Worm (Caenorhabditis elegans): ENCODE data around the gene pcyt-2.2.

The pcyt-2.2 gene

ce11 chrX:7883994-7884393, at the start of gene pcyt-2.2:
Gene pcyt-2.2, plus strand, starts transcription at chrX:7884294.
- no peak for TF ChIP-seq ceh-48 (tag; optimal IDR thresholded peaks at IDR 0.05)
- no peak for TF ChIP-seq ceh-22 (tag; optimal IDR thresholded peaks at IDR 0.05)
- TF ChIP-seq hlh-15 (tag; optimal IDR thresholded peaks at IDR 0.05), result no peak
- TF ChIP-seq nfya-1 (tag; optimal IDR thresholded peaks at IDR 0.05), result no peak
- no peak for TF ChIP-seq ceh-9 (tag; optimal IDR thresholded peaks at IDR 0.05)
- TF ChIP-seq pax-1 (tag; optimal IDR thresholded peaks at IDR 0.05), result no peak
- no peak for TF ChIP-seq nhr-232 (tag; optimal IDR thresholded peaks at IDR 0.05)
- TF ChIP-seq sdc-2 (tag; optimal IDR thresholded peaks at IDR 0.05), result no peak
- TF ChIP-seq syd-9 (tag; optimal IDR thresholded peaks at IDR 0.05), result no peak
- no peak for TF ChIP-seq C08G9.2 (tag; optimal IDR thresholded peaks at IDR 0.05)
- TF ChIP-seq mec-3 (tag; optimal IDR thresholded peaks at IDR 0.05; ENCODE audit: borderline replicate concordance), result no peak
- no peak for TF ChIP-seq nhr-11 (tag; optimal IDR thresholded peaks at IDR 0.05)
- TF ChIP-seq sox-2 (GFP tag; IDR thresholded peaks at IDR 0.05), result no peak
- no peak for TF ChIP-seq pqm-1 (tag; optimal IDR thresholded peaks at IDR 0.05)
- TF ChIP-seq hlh-30 (tag; optimal IDR thresholded peaks at IDR 0.05; ENCODE audit: insufficient read depth), result no peak

ce11 chrX:7838582-7838981, 45.5 kb upstream of the pcyt-2.2 start, which contains the start of gene nlp-101:
Gene nlp-101, plus strand, starts transcription at chrX:7838882.
- TF ChIP-seq ceh-22 (tag; optimal IDR thresholded peaks at IDR 0.05) (no peak), Y22D7AL.16 (tag; optimal IDR thresholded peaks at IDR 0.05) (no peak), ahr-1 (tag; optimal IDR thresholded peaks at IDR 0.05) (no peak), odd-2 (tag; optimal IDR thresholded peaks at IDR 0.05) (no peak), ceh-31 (tag; optimal IDR thresholded peaks at IDR 0.05) (no peak), eyg-1 (tag; optimal IDR thresholded peaks at IDR 0.05) (no peak), ceh-34 (tag; optimal IDR thresholded peaks at IDR 0.05) (no peak), ceh-14 (tag; optimal IDR thresholded peaks at IDR 0.05) (no peak), mec-3 (tag; optimal IDR thresholded peaks at IDR 0.05; ENCODE audit: borderline replicate concordance) (no peak)

ce11 chrX:7839989-7840388, 44.1 kb upstream of the pcyt-2.2 start:
- TF ChIP-seq sox-4 (tag; optimal IDR thresholded peaks at IDR 0.05), result no peak

- no peak for TF ChIP-seq hlh-13 (GFP tag; optimal IDR thresholded peaks at IDR 0.05)
Measured at ce11 chrX:7842241-7842640, 41.9 kb upstream of the pcyt-2.2 start, which contains the start of gene idpp-11. Gene idpp-11, plus strand, starts transcription at chrX:7842541.

- TF ChIP-seq K09A11.1 (tag; optimal IDR thresholded peaks at IDR 0.05; ENCODE audit: insufficient read depth) (no peak), dmd-4 (tag; optimal IDR thresholded peaks at IDR 0.05; ENCODE audit: borderline replicate concordance) (no peak)
Measured at ce11 chrX:7847413-7847812, 36.7 kb upstream of the pcyt-2.2 start, which contains the start of gene C54D2.6. Gene C54D2.6, minus strand, starts transcription at chrX:7847513.

- TF ChIP-seq unc-42 (tag; optimal IDR thresholded peaks at IDR 0.05) (no peak), sdc-2 (tag; optimal IDR thresholded peaks at IDR 0.05) (no peak), ceh-30 (tag; optimal IDR thresholded peaks at IDR 0.05) (no peak), nhr-232 (tag; optimal IDR thresholded peaks at IDR 0.05) (no peak), hlh-30 (tag; optimal IDR thresholded peaks at IDR 0.05; ENCODE audit: insufficient read depth) (no peak), ceh-9 (tag; optimal IDR thresholded peaks at IDR 0.05) (no peak), dve-1 (tag; optimal IDR thresholded peaks at IDR 0.05) (no peak), ets-4 (tag; optimal IDR thresholded peaks at IDR 0.05) (no peak), ceh-45 (GFP tag; IDR thresholded peaks at IDR 0.05) (no peak), ahr-1 (tag; optimal IDR thresholded peaks at IDR 0.05) (no peak), unc-3 (GFP tag; conservative IDR thresholded peaks at IDR 0.05) (no peak), unc-3 (tag; optimal IDR thresholded peaks at IDR 0.05) (no peak), K09A11.1 (tag; optimal IDR thresholded peaks at IDR 0.05; ENCODE audit: insufficient read depth) (no peak), fax-1 (tag; optimal IDR thresholded peaks at IDR 0.05) (no peak)
Measured at ce11 chrX:7866493-7866892, 17.6 kb upstream of the pcyt-2.2 start.
